Fruit fly (Drosophila melanogaster): ENCODE measurements around the gene Noc1.

The Noc1 gene

DNA sequence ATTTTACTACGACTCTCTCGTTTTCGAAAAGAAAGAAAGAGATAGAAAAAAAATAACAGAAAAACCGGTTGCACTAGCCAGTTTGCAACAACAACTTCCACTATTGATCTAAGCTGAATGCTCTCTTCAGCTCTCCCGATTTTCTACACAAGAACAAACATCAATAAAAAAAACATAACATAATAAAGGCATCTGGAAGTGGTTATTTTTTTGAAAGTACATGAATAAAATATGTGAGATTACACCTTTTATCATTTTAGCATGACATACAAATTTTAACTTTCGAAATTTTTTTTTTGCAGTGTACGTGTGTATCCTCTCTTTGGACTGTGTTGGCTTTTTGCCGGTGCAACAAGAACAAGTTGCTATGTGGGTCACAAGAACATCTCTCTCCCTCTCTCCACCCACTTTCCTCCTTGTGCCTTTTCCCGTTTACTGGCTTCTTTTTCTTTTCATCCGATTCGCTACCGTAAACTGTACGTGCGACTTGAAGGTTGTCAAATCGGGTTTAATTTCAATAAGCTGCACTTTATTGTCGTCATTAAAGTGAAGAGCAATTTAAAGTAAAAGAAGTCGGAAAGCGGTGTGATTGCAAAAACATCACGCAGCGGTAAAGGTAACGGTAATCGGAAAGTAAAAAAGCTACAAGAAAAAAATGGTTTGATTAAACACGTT, 10.1 kb downstream of the Noc1 start (continued):
- TF ChIP-seq CG4360 (GFP tag; IDR thresholded peaks at IDR 0.05): peak; percentile 86
- peak; percentile 90 for TF ChIP-seq Bdp1 (GFP tag; optimal IDR thresholded peaks at IDR 0.05)
- peak; percentile 96 for TF ChIP-seq CG2875 (GFP tag; optimal IDR thresholded peaks at IDR 0.05)
- no peak for TF ChIP-seq sc (optimal IDR thresholded peaks at IDR 0.05)
- peak; percentile 94 for TF ChIP-seq sc (GFP tag; optimal IDR thresholded peaks at IDR 0.05)
- peak; percentile 97 for TF ChIP-seq Hsf (GFP tag; optimal IDR thresholded peaks at IDR 0.05)
- no peak for TF ChIP-seq hkb (optimal IDR thresholded peaks at IDR 0.05)
- peak; percentile 98 for TF ChIP-seq hkb (GFP tag; IDR thresholded peaks at IDR 0.05)
- peak; percentile 91 for TF ChIP-seq onecut (GFP tag; IDR thresholded peaks at IDR 0.05)
- peak; percentile 89 for TF ChIP-seq CG6683 (GFP tag; optimal IDR thresholded peaks at IDR 0.05)
- no peak for TF ChIP-seq amos (GFP tag; IDR thresholded peaks at IDR 0.05; ENCODE audit: partially characterized antibody)
- no peak for TF ChIP-seq CG14860 (GFP tag; IDR thresholded peaks at IDR 0.05; ENCODE audit: partially characterized antibody)
- peak in 1 of 2 experiments; percentile 89 for TF ChIP-seq tll (GFP tag; optimal IDR thresholded peaks at IDR 0.05)
- TF ChIP-seq CG9817 (tag; optimal IDR thresholded peaks at IDR 0.05): peak; percentile 77
- TF ChIP-seq CG11398 (GFP tag; optimal IDR thresholded peaks at IDR 0.05): peak; percentile 98
- peak; percentile 98 for TF ChIP-seq Asciz (GFP tag; optimal IDR thresholded peaks at IDR 0.05)
- no peak for TF ChIP-seq Sin3A (optimal IDR thresholded peaks at IDR 0.05)
- TF ChIP-seq cas (GFP tag; IDR thresholded peaks at IDR 0.05): peak; percentile 78
- peak; percentile 95 for TF ChIP-seq CrebB (tag; optimal IDR thresholded peaks at IDR 0.05)
- TF ChIP-seq Antp (GFP tag; optimal IDR thresholded peaks at IDR 0.05): peak; percentile 92
- TF ChIP-seq p53 (GFP tag; optimal IDR thresholded peaks at IDR 0.05): peak; percentile 84
- peak; percentile 97 for TF ChIP-seq sqz (GFP tag; optimal IDR thresholded peaks at IDR 0.05)
- TF ChIP-seq unc-4 (GFP tag; IDR thresholded peaks at IDR 0.05; ENCODE audit: partially characterized antibody): no peak
- peak; percentile 91 for TF ChIP-seq zf30C (GFP tag; optimal IDR thresholded peaks at IDR 0.05)
- TF ChIP-seq fru (optimal IDR thresholded peaks at IDR 0.05): no peak
- peak; percentile 66 for TF ChIP-seq corto (GFP tag; optimal IDR thresholded peaks at IDR 0.05)
- TF ChIP-seq CG34376 (GFP tag; optimal IDR thresholded peaks at IDR 0.05): peak; percentile 78
- TF ChIP-seq CG10959 (GFP tag; IDR thresholded peaks at IDR 0.05): peak; percentile 95
- TF ChIP-seq CG8478 (optimal IDR thresholded peaks at IDR 0.05): no peak
- peak; percentile 76 for TF ChIP-seq vfl (GFP tag; optimal IDR thresholded peaks at IDR 0.05)
- TF ChIP-seq Opbp (GFP tag; IDR thresholded peaks at IDR 0.05; ENCODE audit: partially characterized antibody): no peak
- TF ChIP-seq CG30020 (tag; optimal IDR thresholded peaks at IDR 0.05): peak; percentile 82
- peak; percentile 97 for TF ChIP-seq CG12219 (GFP tag; optimal IDR thresholded peaks at IDR 0.05)
- peak; percentile 78 for TF ChIP-seq CG9215 (GFP tag; IDR thresholded peaks at IDR 0.05)
- TF ChIP-seq luna (GFP tag; optimal IDR thresholded peaks at IDR 0.05): peak; percentile 37
- TF ChIP-seq CG30403 (GFP tag; optimal IDR thresholded peaks at IDR 0.05): peak; percentile 96
- peak; percentile 93 for TF ChIP-seq org-1 (GFP tag; optimal IDR thresholded peaks at IDR 0.05)
- peak; percentile 100 for TF ChIP-seq sens (GFP tag)
- peak; percentile 87 for TF ChIP-seq Oaz (GFP tag; IDR thresholded peaks at IDR 0.05)
- TF ChIP-seq CG1832 (GFP tag; optimal IDR thresholded peaks at IDR 0.05): no peak
- TF ChIP-seq CG7372 (GFP tag; IDR thresholded peaks at IDR 0.05): peak; percentile 91
- peak; percentile 96 for TF ChIP-seq CG10366 (GFP tag; IDR thresholded peaks at IDR 0.05)
- TF ChIP-seq Hr51 (GFP tag; optimal IDR thresholded peaks at IDR 0.05): peak; percentile 93 to 97
- TF ChIP-seq Dp (GFP tag; optimal IDR thresholded peaks at IDR 0.05): peak; percentile 12
- peak; percentile 79 for TF ChIP-seq klu (GFP tag; IDR thresholded peaks at IDR 0.05)
- peak; percentile 93 for TF ChIP-seq kah (GFP tag; optimal IDR thresholded peaks at IDR 0.05)
- peak; percentile 97 for TF ChIP-seq dpn (GFP tag; optimal IDR thresholded peaks at IDR 0.05)
- TF ChIP-seq Ets65A (GFP tag): peak; percentile 98
- peak; percentile 83 for TF ChIP-seq CG15514 (GFP tag; optimal IDR thresholded peaks at IDR 0.05)
- peak; percentile 99 for TF ChIP-seq chm (GFP tag; IDR thresholded peaks at IDR 0.05)
- peak; percentile 96 for TF ChIP-seq Max (GFP tag; optimal IDR thresholded peaks at IDR 0.05)
